Fruit fly (Drosophila melanogaster): Measurements from ENCODE around the gene ranshi.
A peak's percentile ranks its signal among the peaks of the same experiment; 100 is the strongest.

ranshi gene

DNA sequence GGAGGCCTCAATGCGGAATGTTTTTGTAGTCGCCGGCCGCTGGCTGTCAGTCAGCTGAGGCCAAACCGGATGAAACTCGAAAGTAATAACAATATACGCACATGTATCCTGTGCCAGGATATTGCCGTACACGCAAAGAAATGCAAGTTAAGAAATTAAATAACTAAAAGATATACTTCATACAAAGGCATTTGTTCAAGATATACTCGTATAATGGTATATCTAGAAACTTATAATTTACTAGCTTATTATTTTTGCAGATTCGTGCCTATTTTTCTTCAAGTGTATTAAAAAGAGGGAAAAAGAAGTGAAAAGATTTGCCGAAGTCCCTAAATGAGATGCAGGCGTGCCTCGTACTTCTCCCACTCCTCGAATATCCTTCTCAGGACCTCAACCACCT lies 46.2 kb downstream of the ranshi start (continued):
- TF ChIP-seq CG8924 (tag; optimal IDR thresholded peaks at IDR 0.05) (peak; percentile 35), Neu2 (GFP tag; optimal IDR thresholded peaks at IDR 0.05; ENCODE audit: borderline replicate concordance) (no peak), wdn (GFP tag; IDR thresholded peaks at IDR 0.05) (no peak), CG12391 (tag; optimal IDR thresholded peaks at IDR 0.05) (peak; percentile 10), Atf-2 (GFP tag; optimal IDR thresholded peaks at IDR 0.05) (no peak), CG18262 (tag; optimal IDR thresholded peaks at IDR 0.05) (peak; percentile 5), zfh1 (GFP tag; IDR thresholded peaks at IDR 0.05) (peak; percentile 28; the same call in 1 of the 3 replicates), ac (GFP tag; optimal IDR thresholded peaks at IDR 0.05) (peak; percentile 27), CG9727 (GFP tag; optimal IDR thresholded peaks at IDR 0.05) (peak; percentile 62)

DNA sequence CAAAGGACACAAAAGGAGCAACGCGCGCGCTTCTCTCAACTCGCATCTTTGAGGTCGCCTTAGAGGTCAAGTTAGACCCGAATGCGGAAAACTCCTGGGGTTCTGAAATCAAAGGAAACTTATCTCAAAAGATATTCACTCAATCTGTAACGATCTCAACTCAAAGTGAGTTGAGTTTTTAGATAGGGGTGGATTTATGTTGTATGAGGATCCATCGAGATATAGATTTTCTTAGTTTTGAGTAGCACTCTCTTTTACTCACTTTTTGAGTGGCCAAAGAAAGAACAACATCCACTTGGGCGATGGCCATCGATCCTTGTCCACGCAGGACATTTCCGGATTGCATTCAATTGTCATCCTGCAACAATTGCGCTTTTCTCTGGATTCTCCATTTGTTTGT lies 48.9 kb downstream of the ranshi start:
- TF ChIP-seq sens (GFP tag) = no peak
- peak; percentile 73 for TF ChIP-seq pros (GFP tag; optimal IDR thresholded peaks at IDR 0.05)
- no peak for TF ChIP-seq CG18599 (GFP tag; optimal IDR thresholded peaks at IDR 0.05)
- TF ChIP-seq Lhr (GFP tag; optimal IDR thresholded peaks at IDR 0.05) = no peak
- TF ChIP-seq z (GFP tag; IDR thresholded peaks at IDR 0.05) = peak; percentile 96
- no peak for TF ChIP-seq CG10979 (tag; optimal IDR thresholded peaks at IDR 0.05)
- no peak for TF ChIP-seq NC2α (GFP tag; optimal IDR thresholded peaks at IDR 0.05)
- no peak for TF ChIP-seq Ravus (GFP tag; IDR thresholded peaks at IDR 0.05)
- no peak for TF ChIP-seq Asciz (GFP tag; optimal IDR thresholded peaks at IDR 0.05)
- no peak for TF ChIP-seq chm (GFP tag; IDR thresholded peaks at IDR 0.05)
- no peak for TF ChIP-seq CG6854 (GFP tag; optimal IDR thresholded peaks at IDR 0.05)

DNA sequence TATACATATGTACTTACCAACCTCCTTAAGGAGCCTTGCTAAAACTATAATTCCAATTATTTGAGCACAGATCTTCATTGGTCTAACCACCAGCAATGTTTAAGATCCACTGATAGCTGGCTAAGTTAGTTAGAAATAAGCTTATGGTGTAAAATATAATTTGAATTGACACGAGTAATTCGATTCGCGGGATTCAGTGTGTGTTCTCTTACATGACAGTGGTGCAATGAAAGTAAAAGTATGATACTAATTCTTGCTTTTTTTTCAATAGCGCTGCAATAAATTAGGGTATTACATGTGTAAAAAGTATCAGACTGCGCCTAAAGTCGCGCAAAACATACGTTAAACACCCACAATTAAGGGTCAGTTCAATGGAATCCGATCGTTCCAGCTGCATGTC lies 49.6 kb downstream of the ranshi start, which contains the start of gene CG33325:
Gene CG33325, minus strand, starts transcription at position 101 of the 400 bp plus-strand sequence.
- TF ChIP-seq ewg (GFP tag; optimal IDR thresholded peaks at IDR 0.05) (no peak), vnd (GFP tag; IDR thresholded peaks at IDR 0.05; ENCODE audit: partially characterized antibody) (no peak), klu (GFP tag; IDR thresholded peaks at IDR 0.05) (no peak), CG33557 (GFP tag; optimal IDR thresholded peaks at IDR 0.05) (no peak), BEAF-32 (GFP tag; optimal IDR thresholded peaks at IDR 0.05) (no peak), CG15601 (tag; optimal IDR thresholded peaks at IDR 0.05) (no peak), CG14050 (GFP tag; IDR thresholded peaks at IDR 0.05) (no peak), Dek (tag; optimal IDR thresholded peaks at IDR 0.05) (no peak), Rfx (GFP tag; IDR thresholded peaks at IDR 0.05) (no peak), CG18619 (GFP tag; optimal IDR thresholded peaks at IDR 0.05) (no peak)

Data from whole organism, embryonic.